Fruit fly (Drosophila melanogaster): Measurements from ENCODE around the gene CG31546.

DNA sequence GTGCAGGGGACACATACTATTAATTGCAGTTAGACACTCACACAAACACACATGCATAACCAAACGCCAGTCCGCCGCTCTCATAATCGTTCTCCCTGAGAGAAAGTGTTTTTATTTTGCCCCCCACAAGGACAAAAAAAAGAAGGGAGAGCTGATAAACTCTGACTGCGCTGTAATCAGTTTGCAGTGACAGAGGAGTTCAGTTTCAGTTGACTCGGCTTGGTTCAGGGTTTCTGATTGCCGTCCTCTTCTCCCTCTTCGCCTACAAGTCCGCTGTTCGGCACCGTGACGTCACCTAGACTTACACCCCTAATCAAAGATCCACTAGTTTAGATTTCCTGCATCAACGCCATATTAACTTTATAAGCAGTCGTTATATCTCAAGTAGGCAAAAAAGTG, 35.8 kb upstream of the CG31546 start:
- TF ChIP-seq CG1620 (GFP tag; optimal IDR thresholded peaks at IDR 0.05), result no peak
- TF ChIP-seq ovo (GFP tag; optimal IDR thresholded peaks at IDR 0.05), result no peak
- TF ChIP-seq CG14711 (tag; optimal IDR thresholded peaks at IDR 0.05), result no peak
- no peak for TF ChIP-seq bab1 (GFP tag; optimal IDR thresholded peaks at IDR 0.05)
- peak; percentile 14 for TF ChIP-seq kay (GFP tag; ENCODE audit: borderline replicate concordance)
- TF ChIP-seq cic (GFP tag; optimal IDR thresholded peaks at IDR 0.05), result peak; percentile 25

Data from whole organism, adult.